Fruit fly (Drosophila melanogaster) whole organism, embryonic: ENCODE results near the gene CG31347.

Experiments
- Ada2b ChIP-seq: fragments of 200-800 bp; sonication (Bioruptor generic); IDR thresholded peaks from 2 replicates; pipeline ENCODE4 v1.3.6; 2022; ENCODE audit warnings: missing biosample characterization, missing genetic modification characterization
- Antp ChIP-seq: fragments of 200-800 bp; sonication (Bioruptor generic); optimal IDR thresholded peaks from 3 replicates; lab custom pipeline; 2016; ENCODE audit warnings: missing biosample characterization, missing genetic modification characterization
- B-H1 ChIP-seq: fragments of 200-800 bp; sonication (Bioruptor generic); IDR thresholded peaks from 3 replicates; pipeline ENCODE4 v1.3.6; 2022; ENCODE audit warnings: missing biosample characterization, missing genetic modification characterization
- BtbVII ChIP-seq: fragments of 200-800 bp; sonication (Bioruptor generic); optimal IDR thresholded peaks from 3 replicates; lab custom pipeline; 2017; ENCODE audit warnings: missing biosample characterization, mild to moderate bottlenecking, missing genetic modification characterization
- CG10147 ChIP-seq: fragments of 200-800 bp; sonication (Bioruptor generic); optimal IDR thresholded peaks from 2 replicates; lab custom pipeline; 2019; ENCODE audit warnings: missing biosample characterization, mild to moderate bottlenecking, missing genetic modification characterization, moderate library complexity
- CG11247 ChIP-seq: fragments of 200-800 bp; sonication (Bioruptor generic); IDR thresholded peaks from 2 replicates; pipeline ENCODE4 v1.3.6; 2022; ENCODE audit warnings: missing biosample characterization, missing genetic modification characterization
- CG11696 ChIP-seq: fragments of 200-800 bp; sonication (Bioruptor generic); IDR thresholded peaks from 2 replicates; pipeline ENCODE4 v1.3.6; 2022; ENCODE audit warnings: missing biosample characterization, missing genetic modification characterization
- CG14710 ChIP-seq: fragments of 200-800 bp; sonication (Bioruptor generic); optimal IDR thresholded peaks from 3 replicates; lab custom pipeline; 2019; ENCODE audit warnings: missing biosample characterization, mild to moderate bottlenecking, missing genetic modification characterization, moderate library complexity
- CG1603 ChIP-seq: fragments of 200-800 bp; sonication (Bioruptor generic); optimal IDR thresholded peaks from 2 replicates; lab custom pipeline; 2019; ENCODE audit warnings: missing biosample characterization, mild to moderate bottlenecking, missing genetic modification characterization, moderate library complexity
- CG17361 ChIP-seq: fragments of 200-800 bp; sonication (Bioruptor generic); IDR thresholded peaks from 3 replicates; pipeline ENCODE4 v1.3.6; 2022; ENCODE audit warnings: missing biosample characterization, missing genetic modification characterization
- CG2712 ChIP-seq: fragments of 200-800 bp; optimal IDR thresholded peaks from 3 replicates; lab custom pipeline; 2019; ENCODE audit warnings: missing biosample characterization, mild to moderate bottlenecking, missing genetic modification characterization, moderate library complexity
- CG3065 ChIP-seq: fragments of 200-800 bp; sonication (Bioruptor generic); optimal IDR thresholded peaks from 2 replicates; lab custom pipeline; 2016; ENCODE audit warnings: missing biosample characterization, missing genetic modification characterization
- CG3995 ChIP-seq: fragments of 200-800 bp; sonication (Bioruptor generic); optimal IDR thresholded peaks from 3 replicates; lab custom pipeline; 2016; ENCODE audit warnings: missing biosample characterization, missing genetic modification characterization
- CG4730 ChIP-seq: fragments of 200-800 bp; sonication (Bioruptor generic); IDR thresholded peaks from 2 replicates; pipeline ENCODE4 v1.3.6; 2022; ENCODE audit warnings: missing biosample characterization, missing genetic modification characterization
- CG4820 ChIP-seq: fragments of 200-800 bp; sonication (Bioruptor generic); optimal IDR thresholded peaks from 3 replicates; lab custom pipeline; 2016; ENCODE audit warnings: missing biosample characterization, missing genetic modification characterization
- CG5180 ChIP-seq: fragments of 200-800 bp; sonication (Bioruptor generic); optimal IDR thresholded peaks from 3 replicates; lab custom pipeline; 2017; ENCODE audit warnings: missing biosample characterization, missing genetic modification characterization, mild to moderate bottlenecking, moderate library complexity, missing genetic modification reagents
- CG6683 ChIP-seq: fragments of 200-800 bp; sonication (Bioruptor generic); optimal IDR thresholded peaks from 2 replicates; lab custom pipeline; 2017; ENCODE audit warnings: missing biosample characterization, mild to moderate bottlenecking, missing genetic modification characterization, missing genetic modification reagents
- CG8290 ChIP-seq, 3 experiments: fragments of 200-800 bp; sonication (Bioruptor generic); optimal IDR thresholded peaks; 2 replicates each; lab custom pipeline; 2016 to 2019; ENCODE audit warnings: missing biosample characterization in 3 of 3, missing genetic modification characterization in 3 of 3, mild to moderate bottlenecking in 2 of 3, moderate library complexity in 1 of 3
- CG9817 ChIP-seq: fragments of 200-800 bp; sonication (Bioruptor generic); optimal IDR thresholded peaks from 2 replicates; lab custom pipeline; 2018; ENCODE audit warnings: missing biosample characterization, mild to moderate bottlenecking, missing genetic modification characterization, moderate library complexity
- D ChIP-seq, 2 experiments: fragments of 200-800 bp in 1 of 2; fragments of >200 bp in 1 of 2; sonication (Bioruptor generic) in 1 of 2; optimal IDR thresholded peaks; 2 replicates in 1 of 2; 3 replicates in 1 of 2; lab custom pipeline; 2017; ENCODE audit warnings: mild to moderate bottlenecking in 1 of 2, missing biosample characterization in 1 of 2, missing genetic modification characterization in 1 of 2, missing genetic modification reagents in 1 of 2
- D19A ChIP-seq: fragments of 200-800 bp; optimal IDR thresholded peaks from 3 replicates; lab custom pipeline; 2019; ENCODE audit warnings: missing biosample characterization, mild to moderate bottlenecking, missing genetic modification characterization, moderate library complexity
- Dp ChIP-seq: fragments of 200-800 bp; sonication (Bioruptor generic); optimal IDR thresholded peaks from 2 replicates; lab custom pipeline; 2018; ENCODE audit warnings: missing biosample characterization, mild to moderate bottlenecking, missing genetic modification characterization, moderate library complexity
- Ets97D ChIP-seq: fragments of 200-800 bp; sonication (Bioruptor generic); optimal IDR thresholded peaks from 3 replicates; lab custom pipeline; 2016; ENCODE audit warnings: missing biosample characterization, missing genetic modification characterization
- Gug ChIP-seq: fragments of 200-800 bp; sonication (Bioruptor generic); IDR thresholded peaks from 4 replicates; pipeline ENCODE4 v1.3.6; 2022; ENCODE audit warnings: missing biosample characterization, missing genetic modification characterization
- HLH54F ChIP-seq: fragments of 200-800 bp; sonication (Bioruptor generic); optimal IDR thresholded peaks from 3 replicates; lab custom pipeline; 2016; ENCODE audit warnings: missing biosample characterization, missing genetic modification characterization
- Hey ChIP-seq: fragments of 200-800 bp; sonication (Bioruptor generic); optimal IDR thresholded peaks from 3 replicates; lab custom pipeline; 2018; ENCODE audit warnings: missing biosample characterization, mild to moderate bottlenecking, missing genetic modification characterization
- Jarid2 ChIP-seq: fragments of 200-800 bp; sonication (Bioruptor generic); optimal IDR thresholded peaks from 3 replicates; lab custom pipeline; 2017; ENCODE audit warnings: mild to moderate bottlenecking, missing biosample characterization, missing genetic modification reagents, missing genetic modification characterization
- Oli ChIP-seq: fragments of 200-800 bp; sonication (Bioruptor generic); optimal IDR thresholded peaks from 2 replicates; lab custom pipeline; 2018; ENCODE audit warnings: missing biosample characterization, mild to moderate bottlenecking, missing genetic modification characterization, moderate library complexity
- Pdp1 ChIP-seq, 2 experiments: fragments of 200-800 bp; sonication (Bioruptor generic); optimal IDR thresholded peaks; 3 replicates each; lab custom pipeline; 2016; ENCODE audit warnings: missing biosample characterization in 2 of 2, missing genetic modification characterization in 2 of 2, mild to moderate bottlenecking in 1 of 2, moderate library complexity in 1 of 2
- bowl ChIP-seq: fragments of 200-800 bp; sonication (Bioruptor generic); IDR thresholded peaks from 2 replicates; pipeline ENCODE4 v1.3.6; 2022; ENCODE audit warnings: missing biosample characterization, missing genetic modification characterization
- btn ChIP-seq: fragments of 200-800 bp; sonication (Bioruptor generic); optimal IDR thresholded peaks from 2 replicates; lab custom pipeline; 2016; ENCODE audit warnings: missing biosample characterization, missing genetic modification characterization
- cas ChIP-seq: fragments of 200-800 bp; sonication (Bioruptor generic); IDR thresholded peaks from 2 replicates; pipeline ENCODE4 v1.3.6; 2022; ENCODE audit warnings: missing biosample characterization, missing genetic modification characterization
- cato ChIP-seq: fragments of 200-800 bp; sonication (Bioruptor generic); optimal IDR thresholded peaks from 2 replicates; lab custom pipeline; 2016; ENCODE audit warnings: missing biosample characterization, missing genetic modification characterization, borderline replicate concordance
- crc ChIP-seq: fragments of 200-800 bp; sonication (Bioruptor generic); optimal IDR thresholded peaks from 2 replicates; lab custom pipeline; 2016; ENCODE audit warnings: missing biosample characterization, missing genetic modification characterization
- dpn ChIP-seq, 2 experiments: fragments of 200-800 bp; sonication (Bioruptor generic); optimal IDR thresholded peaks; 3 replicates each; lab custom pipeline; 2016; ENCODE audit warnings: missing biosample characterization in 2 of 2, missing genetic modification characterization in 2 of 2
- exex ChIP-seq: fragments of 200-800 bp; sonication (Bioruptor generic); optimal IDR thresholded peaks from 4 replicates; lab custom pipeline; 2018; ENCODE audit warnings: missing biosample characterization, mild to moderate bottlenecking, missing genetic modification characterization, moderate library complexity
- fd96Cb ChIP-seq: fragments of 200-800 bp; sonication (Bioruptor generic); optimal IDR thresholded peaks from 2 replicates; lab custom pipeline; 2018; ENCODE audit warnings: missing biosample characterization, mild to moderate bottlenecking, missing genetic modification characterization, moderate library complexity
- hkb ChIP-seq, 2 experiments: fragments of 200-800 bp in 1 of 2; fragments of >200 bp in 1 of 2; sonication (Bioruptor generic) in 1 of 2; IDR thresholded peaks in 1 of 2; optimal IDR thresholded peaks in 1 of 2; 2 replicates each; pipeline versions ENCODE4 v1.3.6 to Lab custom; 2017 to 2022; ENCODE audit warnings: missing biosample characterization in 1 of 2, missing genetic modification characterization in 1 of 2
- klu ChIP-seq: fragments of 200-800 bp; sonication (Bioruptor generic); IDR thresholded peaks from 2 replicates; pipeline ENCODE4 v1.3.6; 2022; ENCODE audit warnings: missing biosample characterization, missing genetic modification characterization
- lilli ChIP-seq: fragments of 200-800 bp; sonication (Bioruptor generic); optimal IDR thresholded peaks from 3 replicates; lab custom pipeline; 2016; ENCODE audit warnings: missing biosample characterization, missing genetic modification characterization
- lmd ChIP-seq: fragments of 200-800 bp; sonication (Bioruptor generic); IDR thresholded peaks from 2 replicates; pipeline ENCODE4 v1.3.6; 2022; ENCODE audit warnings: missing biosample characterization, missing genetic modification characterization
- ro ChIP-seq: fragments of 200-800 bp; sonication (Bioruptor generic); IDR thresholded peaks from 2 replicates; pipeline ENCODE4 v1.3.6; 2022; ENCODE audit warnings: missing biosample characterization, missing genetic modification characterization
- sc ChIP-seq, 3 experiments: fragments of >200 bp in 2 of 3; fragments of 200-800 bp in 1 of 3; sonication (Bioruptor generic) in 1 of 3; optimal IDR thresholded peaks; 2 replicates in 2 of 3; 3 replicates in 1 of 3; lab custom pipeline; 2017; ENCODE audit warnings: mild to moderate bottlenecking in 1 of 3, missing biosample characterization in 1 of 3, missing genetic modification characterization in 1 of 3, missing genetic modification reagents in 1 of 3
- schlank ChIP-seq: fragments of 200-800 bp; sonication (Bioruptor generic); optimal IDR thresholded peaks from 2 replicates; lab custom pipeline; 2018; ENCODE audit warnings: missing biosample characterization, mild to moderate bottlenecking, missing genetic modification characterization
- slbo ChIP-seq: fragments of 200-800 bp; sonication (Bioruptor generic); IDR thresholded peaks from 2 replicates; pipeline ENCODE4 v1.3.6; 2022; ENCODE audit warnings: missing biosample characterization, missing genetic modification characterization
- sr ChIP-seq: fragments of 200-800 bp; sonication (Bioruptor generic); IDR thresholded peaks from 3 replicates; pipeline ENCODE4 v1.3.6; 2022; ENCODE audit warnings: missing biosample characterization, missing genetic modification characterization
- toy ChIP-seq: fragments of 200-800 bp; sonication (Bioruptor generic); IDR thresholded peaks from 2 replicates; pipeline ENCODE4 v1.3.6; 2022; ENCODE audit warnings: missing biosample characterization, missing genetic modification characterization
- vvl ChIP-seq: fragments of 200-800 bp; sonication (Bioruptor generic); IDR thresholded peaks from 2 replicates; pipeline ENCODE4 v1.3.6; 2022; ENCODE audit warnings: missing biosample characterization, missing genetic modification characterization

Gene CG31347

dm6 chr3R:12722392-12722914, 30.1 kb upstream of the CG31347 start, which contains the start of gene Men (continued):
- TF ChIP-seq ro, result peak; percentile 19; the same call in 1 of the 2 replicates
- peak; percentile 38; the same call in 1 of the 2 replicates for TF ChIP-seq CG11247 (GFP tag; lab: Robert Waterston, UW)
- no peak for TF ChIP-seq cas (GFP tag; lab: Robert Waterston, UW)
- peak; percentile 52 for TF ChIP-seq lmd (GFP tag; lab: Robert Waterston, UW)
- TF ChIP-seq toy (GFP tag; lab: Robert Waterston, UW), result no peak
- no peak for TF ChIP-seq CG3995 (GFP tag; lab: Kevin White, UChicago)
- TF ChIP-seq CG1603 (tag; lab: Kevin White, UChicago), result no peak
- TF ChIP-seq Ets97D (GFP tag; lab: Kevin White, UChicago), result no peak
- TF ChIP-seq CG5180 (GFP tag; lab: Kevin White, UChicago), result peak; percentile 35
- peak; percentile 36; the same call in 1 of the 4 replicates for TF ChIP-seq Gug (GFP tag; lab: Robert Waterston, UW)
- peak; percentile 43 for TF ChIP-seq CG14710 (tag; lab: Kevin White, UChicago)
- TF ChIP-seq CG17361 (GFP tag; lab: Robert Waterston, UW), result peak; percentile 81
- peak; percentile 40 for TF ChIP-seq CG4820 (GFP tag; lab: Kevin White, UChicago)
- no peak for TF ChIP-seq CG3065 (GFP tag; lab: Kevin White, UChicago)
- no peak for TF ChIP-seq sr (GFP tag; lab: Robert Waterston, UW)
- peak; percentile 65 for TF ChIP-seq fd96Cb (tag; lab: Kevin White, UChicago)
- no peak for TF ChIP-seq Hey
- TF ChIP-seq bowl, result no peak
- TF ChIP-seq klu (GFP tag; lab: Robert Waterston, UW), result peak; percentile 47; the same call in 1 of the 2 replicates
- peak; percentile 72 for TF ChIP-seq vvl
- peak; percentile 62 for TF ChIP-seq D19A
- TF ChIP-seq CG8290 (GFP tag; optimal IDR thresholded peaks at IDR 0.05; lab: Kevin White, UChicago), result no peak
- no peak for TF ChIP-seq CG8290 (tag; optimal IDR thresholded peaks at IDR 0.05; lab: Kevin White, UChicago)
- peak; percentile 28 for TF ChIP-seq exex (tag; lab: Kevin White, UChicago)
- peak; percentile 18 for TF ChIP-seq CG6683 (GFP tag; lab: Kevin White, UChicago)
- 0 out of 2 replicates have a peak, but pooled peaks have one; percentile 8 for TF ChIP-seq CG11696 (GFP tag; lab: Robert Waterston, UW)
- no peak for TF ChIP-seq crc (GFP tag; lab: Kevin White, UChicago)
- TF ChIP-seq cato (GFP tag; lab: Kevin White, UChicago), result no peak
- TF ChIP-seq CG10147 (GFP tag; lab: Kevin White, UChicago), result peak; percentile 53
- TF ChIP-seq Pdp1 (GFP tag; optimal IDR thresholded peaks at IDR 0.05; lab: Kevin White, UChicago), result peak; percentile 4 to 18
- TF ChIP-seq B-H1 (GFP tag; lab: Robert Waterston, UW), result 0 out of 3 replicates have a peak, but pooled peaks have one; percentile 22
- TF ChIP-seq D (optimal IDR thresholded peaks at IDR 0.05; lab: Kevin White, UChicago), result no peak
- TF ChIP-seq D (GFP tag; optimal IDR thresholded peaks at IDR 0.05; lab: Kevin White, UChicago), result peak; percentile 34
- peak; percentile 26 for TF ChIP-seq lilli (GFP tag; lab: Kevin White, UChicago)
- TF ChIP-seq hkb (optimal IDR thresholded peaks at IDR 0.05; lab: Kevin White, UChicago), result no peak
- TF ChIP-seq hkb (GFP tag; IDR thresholded peaks at IDR 0.05; lab: Robert Waterston, UW), result peak; percentile 45; the same call in 1 of the 2 replicates
- no peak for TF ChIP-seq schlank (tag; lab: Kevin White, UChicago)
- peak; percentile 62 for TF ChIP-seq CG9817 (tag; lab: Kevin White, UChicago)
- no peak for TF ChIP-seq HLH54F (GFP tag; lab: Kevin White, UChicago)
- peak; percentile 63 for TF ChIP-seq slbo (GFP tag; lab: Robert Waterston, UW)
- peak; percentile 46 for TF ChIP-seq Jarid2
- peak; percentile 65 for TF ChIP-seq Ada2b (GFP tag; lab: Robert Waterston, UW)
- peak; percentile 73 for TF ChIP-seq CG2712
- no peak for TF ChIP-seq sc (optimal IDR thresholded peaks at IDR 0.05; lab: Kevin White, UChicago)
- peak; percentile 41 for TF ChIP-seq sc (GFP tag; optimal IDR thresholded peaks at IDR 0.05; lab: Kevin White, UChicago)
- TF ChIP-seq btn (GFP tag; lab: Kevin White, UChicago), result no peak
- TF ChIP-seq Dp (GFP tag; lab: Kevin White, UChicago), result no peak
- TF ChIP-seq CG4730 (GFP tag; lab: Robert Waterston, UW), result 0 out of 2 replicates have a peak, but pooled peaks have one; percentile 37
- TF ChIP-seq dpn (GFP tag; optimal IDR thresholded peaks at IDR 0.05; lab: Kevin White, UChicago), result peak; percentile 2 to 48
- no peak for TF ChIP-seq Antp (GFP tag; lab: Kevin White, UChicago)
- peak; percentile 75 for TF ChIP-seq Oli (tag; lab: Kevin White, UChicago)
- peak; percentile 28 for TF ChIP-seq BtbVII (GFP tag; lab: Kevin White, UChicago)
